Worm (Caenorhabditis elegans) whole organism, L2 larva: ENCODE measurements around the gene ykt-6.
A peak's percentile ranks its signal among the peaks of the same experiment; 100 is the strongest.

Experiments
- C34F6.9 ChIP-seq: fragments of 150-350 bp; optimal IDR thresholded peaks from 2 replicates; lab custom pipeline; 2014; ENCODE audit warnings: missing biosample characterization, missing genetic modification characterization
- F13H6.1 ChIP-seq: sonication (generic microtip); optimal IDR thresholded peaks from 2 replicates; lab custom pipeline; 2016; ENCODE audit warnings: missing genetic modification characterization, missing compliant biosample characterization
- R02D3.7 ChIP-seq: fragments of 150-350 bp; optimal IDR thresholded peaks from 2 replicates; lab custom pipeline; 2014; ENCODE audit warnings: missing biosample characterization, missing genetic modification characterization
- Y55F3AM.14 ChIP-seq: fragments of 200-800 bp; sonication (Bioruptor generic); optimal IDR thresholded peaks from 2 replicates; lab custom pipeline; 2018; ENCODE audit warnings: mild to moderate bottlenecking, missing genetic modification characterization, missing compliant biosample characterization
- ZK546.5 ChIP-seq: sonication (generic microtip); optimal IDR thresholded peaks from 2 replicates; lab custom pipeline; 2017; ENCODE audit warnings: missing biosample characterization, missing genetic modification characterization
- aly-2 ChIP-seq: fragments of 150-350 bp; optimal IDR thresholded peaks from 2 replicates; lab custom pipeline; 2014; ENCODE audit warnings: missing biosample characterization, missing genetic modification characterization
- blmp-1 ChIP-seq: sonication (generic microtip); optimal IDR thresholded peaks from 2 replicates; lab custom pipeline; 2017; ENCODE audit warnings: missing genetic modification characterization, mild to moderate bottlenecking, missing compliant biosample characterization, antibody characterized with exemption, moderate library complexity; ENCODE audit not compliant: insufficient read depth
- ceh-82 ChIP-seq: fragments of 150-350 bp; optimal IDR thresholded peaks from 2 replicates; lab custom pipeline; 2014; ENCODE audit warnings: missing biosample characterization, missing genetic modification characterization
- crh-2 ChIP-seq: sonication (generic microtip); optimal IDR thresholded peaks from 2 replicates; lab custom pipeline; 2017; ENCODE audit warnings: missing biosample characterization, missing genetic modification characterization
- dmd-4 ChIP-seq: sonication (generic microtip); optimal IDR thresholded peaks from 2 replicates; lab custom pipeline; 2017; ENCODE audit warnings: missing biosample characterization, missing genetic modification characterization
- egl-27 ChIP-seq: sonication (generic microtip); optimal IDR thresholded peaks from 3 replicates; lab custom pipeline; 2017; ENCODE audit warnings: missing biosample characterization, missing genetic modification reagents, missing genetic modification characterization
- elt-1 ChIP-seq: fragments of 150-350 bp; optimal IDR thresholded peaks from 2 replicates; lab custom pipeline; 2014; ENCODE audit warnings: missing biosample characterization, missing genetic modification characterization
- elt-3 ChIP-seq: sonication (generic microtip); optimal IDR thresholded peaks from 2 replicates; lab custom pipeline; 2017; ENCODE audit warnings: missing biosample characterization, missing genetic modification characterization
- fos-1 ChIP-seq: fragments of 150-350 bp; optimal IDR thresholded peaks from 2 replicates; lab custom pipeline; 2014; ENCODE audit warnings: missing biosample characterization, missing genetic modification characterization
- gmeb-1 ChIP-seq: fragments of 150-350 bp; optimal IDR thresholded peaks from 2 replicates; lab custom pipeline; 2014; ENCODE audit warnings: missing biosample characterization, missing genetic modification characterization
- lin-11 ChIP-seq: fragments of 150-350 bp; sonication (generic microtip); optimal IDR thresholded peaks from 2 replicates; lab custom pipeline; 2014; ENCODE audit warnings: missing biosample characterization, missing genetic modification characterization, inconsistent platforms, mixed read lengths
- lin-13 ChIP-seq: fragments of 150-350 bp; optimal IDR thresholded peaks from 2 replicates; lab custom pipeline; 2014; ENCODE audit warnings: missing biosample characterization, missing genetic modification reagents, missing genetic modification characterization
- lsy-2 ChIP-seq, 2 experiments: fragments of 150-350 bp in 1 of 2; sonication (generic microtip) in 1 of 2; optimal IDR thresholded peaks; 2 replicates each; lab custom pipeline; 2014 to 2017; ENCODE audit warnings: missing biosample characterization in 2 of 2, missing genetic modification characterization in 2 of 2
- mab-5 ChIP-seq: fragments of 150-350 bp; optimal IDR thresholded peaks from 2 replicates; lab custom pipeline; 2014; ENCODE audit warnings: missing biosample characterization, missing genetic modification characterization
- mbf-1 ChIP-seq: sonication (generic microtip); optimal IDR thresholded peaks from 2 replicates; lab custom pipeline; 2017; ENCODE audit warnings: missing biosample characterization, missing genetic modification characterization
- nhr-10 ChIP-seq: sonication (generic microtip); optimal IDR thresholded peaks from 2 replicates; lab custom pipeline; 2017; ENCODE audit warnings: missing biosample characterization, missing genetic modification characterization
- nhr-129 ChIP-seq: fragments of 150-350 bp; optimal IDR thresholded peaks from 2 replicates; lab custom pipeline; 2014; ENCODE audit warnings: missing biosample characterization, missing genetic modification characterization
- nhr-21 ChIP-seq: fragments of 150-350 bp; optimal IDR thresholded peaks from 2 replicates; lab custom pipeline; 2014; ENCODE audit warnings: missing biosample characterization, missing genetic modification characterization
- nhr-23 ChIP-seq: fragments of 150-350 bp; optimal IDR thresholded peaks from 2 replicates; lab custom pipeline; 2014; ENCODE audit warnings: missing biosample characterization, missing genetic modification reagents, missing genetic modification characterization
- nhr-237 ChIP-seq: fragments of 150-350 bp; optimal IDR thresholded peaks from 2 replicates; lab custom pipeline; 2014; ENCODE audit warnings: missing biosample characterization, missing genetic modification characterization
- nhr-25 ChIP-seq: fragments of 150-350 bp; sonication (generic microtip); optimal IDR thresholded peaks from 3 replicates; lab custom pipeline; 2014; ENCODE audit warnings: missing biosample characterization, missing genetic modification characterization
- nhr-6 ChIP-seq: fragments of 150-350 bp; optimal IDR thresholded peaks from 2 replicates; lab custom pipeline; 2014; ENCODE audit warnings: missing biosample characterization, missing genetic modification characterization
- nhr-77 ChIP-seq: fragments of 150-350 bp; optimal IDR thresholded peaks from 2 replicates; lab custom pipeline; 2014; ENCODE audit warnings: missing biosample characterization, missing genetic modification characterization
- peb-1 ChIP-seq: fragments of 150-350 bp; optimal IDR thresholded peaks from 2 replicates; lab custom pipeline; 2014; ENCODE audit warnings: missing biosample characterization, missing genetic modification characterization
- sem-4 ChIP-seq: fragments of 150-350 bp; optimal IDR thresholded peaks from 2 replicates; lab custom pipeline; 2014; ENCODE audit warnings: missing biosample characterization, missing genetic modification reagents, missing genetic modification characterization
- skn-1 ChIP-seq: sonication (generic microtip); optimal IDR thresholded peaks from 2 replicates; lab custom pipeline; 2017; ENCODE audit warnings: missing biosample characterization, missing genetic modification characterization
- sma-3 ChIP-seq: sonication (generic microtip); optimal IDR thresholded peaks from 2 replicates; lab custom pipeline; 2016; ENCODE audit warnings: missing genetic modification reagents, missing genetic modification characterization, missing compliant biosample characterization
- sma-9 ChIP-seq, 2 experiments: fragments of 150-350 bp in 1 of 2; sonication (generic microtip) in 1 of 2; optimal IDR thresholded peaks; 2 replicates each; lab custom pipeline; 2014 to 2016; ENCODE audit warnings: missing genetic modification characterization in 2 of 2, mild to moderate bottlenecking in 1 of 2, missing biosample characterization in 1 of 2, missing compliant biosample characterization in 1 of 2, missing genetic modification reagents in 1 of 2, moderate library complexity in 1 of 2
- snpc-4 ChIP-seq: fragments of 150-350 bp; optimal IDR thresholded peaks from 2 replicates; lab custom pipeline; 2014; ENCODE audit warnings: missing biosample characterization, missing genetic modification characterization
- unc-39 ChIP-seq: fragments of 150-350 bp; optimal IDR thresholded peaks from 2 replicates; lab custom pipeline; 2014; ENCODE audit warnings: missing biosample characterization, missing genetic modification characterization
- unc-55 ChIP-seq: fragments of 150-350 bp; sonication (generic microtip); optimal IDR thresholded peaks from 3 replicates; lab custom pipeline; 2014; ENCODE audit warnings: missing biosample characterization, missing genetic modification reagents, missing genetic modification characterization
- unc-62 ChIP-seq: fragments of 150-350 bp; optimal IDR thresholded peaks from 2 replicates; lab custom pipeline; 2014; ENCODE audit warnings: missing biosample characterization, missing genetic modification reagents, missing genetic modification characterization
- zag-1 ChIP-seq: fragments of 150-350 bp; optimal IDR thresholded peaks from 2 replicates; lab custom pipeline; 2014; ENCODE audit warnings: missing biosample characterization, missing genetic modification characterization
- ztf-1 ChIP-seq: fragments of 200-800 bp; sonication (Bioruptor generic); conservative IDR thresholded peaks from 2 replicates; pipeline ENCODE4 v1.3.6; 2022; ENCODE audit warnings: missing genetic modification characterization, missing compliant biosample characterization
- ztf-11 ChIP-seq: sonication (generic microtip); optimal IDR thresholded peaks from 2 replicates; lab custom pipeline; 2017; ENCODE audit warnings: missing biosample characterization, missing genetic modification characterization
- ztf-4 ChIP-seq: fragments of 150-350 bp; optimal IDR thresholded peaks from 2 replicates; lab custom pipeline; 2014; ENCODE audit warnings: missing biosample characterization, missing genetic modification characterization

ykt-6 gene

ce11 chrIII:7278491-7278890 lies 8.9 kb downstream of the ykt-6 start:
- no peak for TF ChIP-seq sem-4 (tag; lab: Kevin White, UChicago)
- TF ChIP-seq nhr-129 (tag; lab: Kevin White, UChicago): peak; percentile 83
- peak; percentile 16 for TF ChIP-seq nhr-6 (tag; lab: Kevin White, UChicago)
- TF ChIP-seq gmeb-1 (tag; lab: Kevin White, UChicago): peak; percentile 88
- TF ChIP-seq mbf-1 (tag; lab: Kevin White, UChicago): no peak
- TF ChIP-seq ceh-82: no peak
- peak; percentile 39 for TF ChIP-seq unc-55 (GFP tag; lab: Kevin White, UChicago)
- TF ChIP-seq snpc-4 (tag; lab: Kevin White, UChicago): peak; percentile 99
- peak; percentile 75 for TF ChIP-seq sma-9 (GFP tag; optimal IDR thresholded peaks at IDR 0.05; lab: Kevin White, UChicago)
- no peak for TF ChIP-seq sma-9 (tag; optimal IDR thresholded peaks at IDR 0.05; lab: Kevin White, UChicago)
- TF ChIP-seq unc-62 (GFP tag; lab: Kevin White, UChicago): no peak
- peak; percentile 34 for TF ChIP-seq sma-3
- TF ChIP-seq C34F6.9 (tag; lab: Kevin White, UChicago): peak; percentile 39
- no peak for TF ChIP-seq ztf-4
- peak; percentile 44 for TF ChIP-seq dmd-4 (tag; lab: Kevin White, UChicago)
- peak; percentile 43 for TF ChIP-seq lin-11
- no peak for TF ChIP-seq mab-5 (tag; lab: Kevin White, UChicago)
- TF ChIP-seq crh-2 (tag; lab: Kevin White, UChicago): peak; percentile 76
- peak; percentile 43 for TF ChIP-seq fos-1
- peak; percentile 35 for TF ChIP-seq nhr-21 (tag; lab: Kevin White, UChicago)
- TF ChIP-seq lsy-2 (tag; optimal IDR thresholded peaks at IDR 0.05; lab: Kevin White, UChicago): peak; percentile 67 to 69
- TF ChIP-seq nhr-77 (tag; lab: Kevin White, UChicago): peak; percentile 35
- no peak for TF ChIP-seq nhr-237 (tag; lab: Kevin White, UChicago)

ce11 chrIII:7277228-7277627 lies 10.2 kb downstream of the ykt-6 start, which contains the start of the genes spot-1 and B0361.11:
spot-1 (minus strand) TSS chrIII:7277274.
B0361.11 (plus strand) TSS chrIII:7277599.
- TF ChIP-seq lin-13 (GFP tag; lab: Kevin White, UChicago) (peak; percentile 59), egl-27 (tag; lab: Kevin White, UChicago) (no peak), zag-1 (no peak), sem-4 (tag; lab: Kevin White, UChicago) (no peak), ztf-1 (no peak), sma-3 (peak; percentile 38), skn-1 (tag; lab: Kevin White, UChicago) (no peak), C34F6.9 (tag; lab: Kevin White, UChicago) (peak; percentile 80), ztf-11 (tag; lab: Kevin White, UChicago) (no peak), snpc-4 (tag; lab: Kevin White, UChicago) (peak; percentile 59), nhr-129 (tag; lab: Kevin White, UChicago) (peak; percentile 36), elt-1 (tag; lab: Kevin White, UChicago) (no peak), nhr-6 (tag; lab: Kevin White, UChicago) (peak; percentile 6), nhr-23 (no peak), R02D3.7 (no peak), lin-11 (no peak), elt-3 (tag; lab: Kevin White, UChicago) (no peak), peb-1 (no peak), lsy-2 (tag; optimal IDR thresholded peaks at IDR 0.05; lab: Kevin White, UChicago) (peak; percentile 55 to 88), crh-2 (tag; lab: Kevin White, UChicago) (peak; percentile 58), nhr-21 (tag; lab: Kevin White, UChicago) (peak; percentile 42), ZK546.5 (no peak), nhr-237 (tag; lab: Kevin White, UChicago) (no peak), F13H6.1 (no peak), fos-1 (no peak), unc-39 (tag; lab: Kevin White, UChicago) (no peak), Y55F3AM.14 (no peak), unc-62 (GFP tag; lab: Kevin White, UChicago) (no peak), blmp-1 (tag; lab: Kevin White, UChicago) (peak; percentile 32), nhr-10 (tag; lab: Kevin White, UChicago) (no peak), mab-5 (tag; lab: Kevin White, UChicago) (no peak), sma-9 (GFP tag; optimal IDR thresholded peaks at IDR 0.05; lab: Kevin White, UChicago) (peak; percentile 39), sma-9 (tag; optimal IDR thresholded peaks at IDR 0.05; lab: Kevin White, UChicago) (no peak), aly-2 (tag; lab: Kevin White, UChicago) (no peak), unc-55 (GFP tag; lab: Kevin White, UChicago) (peak; percentile 79), ceh-82 (no peak), gmeb-1 (tag; lab: Kevin White, UChicago) (peak; percentile 99), nhr-25 (tag; lab: Kevin White, UChicago) (peak; percentile 28)
- TF ChIP-seq, all 48 proteins: peak for 14
